Fruit fly (Drosophila melanogaster) whole organism, embryonic: ENCODE data around the gene CG2614.

Experiments
- CG10267 ChIP-seq: fragments of 200-800 bp; sonication (Bioruptor generic); optimal IDR thresholded peaks from 2 replicates; lab custom pipeline; 2018; ENCODE audit warnings: missing biosample characterization, mild to moderate bottlenecking, missing genetic modification characterization, moderate library complexity
- CG12299 ChIP-seq: fragments of 200-800 bp; sonication (Bioruptor generic); optimal IDR thresholded peaks from 2 replicates; lab custom pipeline; 2018; ENCODE audit warnings: missing biosample characterization, mild to moderate bottlenecking, missing genetic modification characterization
- CG12391 ChIP-seq: fragments of 200-800 bp; sonication (Bioruptor generic); optimal IDR thresholded peaks from 3 replicates; lab custom pipeline; 2018; ENCODE audit warnings: missing biosample characterization, mild to moderate bottlenecking, missing genetic modification characterization, moderate library complexity
- CG13775 ChIP-seq: fragments of 200-800 bp; sonication (Bioruptor generic); optimal IDR thresholded peaks from 3 replicates; lab custom pipeline; 2017; ENCODE audit warnings: missing biosample characterization, mild to moderate bottlenecking, missing genetic modification characterization
- CG14860 ChIP-seq: fragments of 200-800 bp; sonication (Bioruptor generic); IDR thresholded peaks from 3 replicates; pipeline ENCODE4 v1.3.6; 2022; ENCODE audit warnings: missing biosample characterization, missing genetic modification characterization; ENCODE audit not compliant: partially characterized antibody
- CG17568 ChIP-seq: fragments of 200-800 bp; sonication (Bioruptor generic); optimal IDR thresholded peaks from 2 replicates; lab custom pipeline; 2018; ENCODE audit warnings: missing biosample characterization, mild to moderate bottlenecking, missing genetic modification characterization, moderate library complexity
- CG18599 ChIP-seq: fragments of 200-800 bp; sonication (Bioruptor generic); optimal IDR thresholded peaks from 3 replicates; lab custom pipeline; 2017; ENCODE audit warnings: missing biosample characterization, missing genetic modification characterization, mild to moderate bottlenecking, moderate library complexity, missing genetic modification reagents
- CG2120 ChIP-seq: fragments of 200-800 bp; sonication (Bioruptor generic); optimal IDR thresholded peaks from 3 replicates; lab custom pipeline; 2016; ENCODE audit warnings: missing biosample characterization, missing genetic modification characterization
- CG2678 ChIP-seq: fragments of 200-800 bp; sonication (Bioruptor generic); optimal IDR thresholded peaks from 3 replicates; lab custom pipeline; 2019; ENCODE audit warnings: missing biosample characterization, mild to moderate bottlenecking, missing genetic modification characterization, moderate library complexity
- CG2712 ChIP-seq: fragments of 200-800 bp; optimal IDR thresholded peaks from 3 replicates; lab custom pipeline; 2019; ENCODE audit warnings: missing biosample characterization, mild to moderate bottlenecking, missing genetic modification characterization, moderate library complexity
- CG2889 ChIP-seq: fragments of 200-800 bp; sonication (Bioruptor generic); IDR thresholded peaks from 3 replicates; pipeline ENCODE4 v1.3.6; 2022; ENCODE audit warnings: missing biosample characterization, missing genetic modification characterization
- CG30403 ChIP-seq: fragments of 200-800 bp; sonication (Bioruptor generic); optimal IDR thresholded peaks from 3 replicates; lab custom pipeline; 2016; ENCODE audit warnings: missing biosample characterization, missing genetic modification characterization
- CG31441 ChIP-seq: fragments of 200-800 bp; sonication (Bioruptor generic); IDR thresholded peaks from 2 replicates; pipeline ENCODE4 v1.3.6; 2022; ENCODE audit warnings: missing biosample characterization, missing genetic modification characterization
- CG32772 ChIP-seq: fragments of 200-800 bp; sonication (Bioruptor generic); IDR thresholded peaks from 2 replicates; pipeline ENCODE4 v1.3.6; 2022; ENCODE audit warnings: missing biosample characterization, missing genetic modification characterization
- CG3995 ChIP-seq: fragments of 200-800 bp; sonication (Bioruptor generic); optimal IDR thresholded peaks from 3 replicates; lab custom pipeline; 2016; ENCODE audit warnings: missing biosample characterization, missing genetic modification characterization
- CG42726 ChIP-seq: fragments of 200-800 bp; sonication (Bioruptor generic); IDR thresholded peaks from 2 replicates; pipeline ENCODE4 v1.3.6; 2022; ENCODE audit warnings: missing biosample characterization, missing genetic modification characterization; ENCODE audit not compliant: partially characterized antibody
- CG4617 ChIP-seq: fragments of 200-800 bp; sonication (Bioruptor generic); optimal IDR thresholded peaks from 3 replicates; lab custom pipeline; 2016; ENCODE audit warnings: missing biosample characterization, missing genetic modification characterization, borderline replicate concordance
- CG6175 ChIP-seq: fragments of 200-800 bp; sonication (Bioruptor generic); IDR thresholded peaks from 3 replicates; pipeline ENCODE4 v1.3.6; 2022; ENCODE audit warnings: missing biosample characterization, missing genetic modification characterization
- CG6689 ChIP-seq: fragments of 200-800 bp; sonication (Bioruptor generic); IDR thresholded peaks from 2 replicates; pipeline ENCODE4 v1.3.6; 2022; ENCODE audit warnings: missing biosample characterization, missing genetic modification characterization
- CG7839 ChIP-seq: fragments of 200-800 bp; sonication (Bioruptor generic); optimal IDR thresholded peaks from 3 replicates; lab custom pipeline; 2018; ENCODE audit warnings: missing biosample characterization, mild to moderate bottlenecking, missing genetic modification characterization, moderate library complexity
- CG8924 ChIP-seq: fragments of 200-800 bp; optimal IDR thresholded peaks from 3 replicates; lab custom pipeline; 2019; ENCODE audit warnings: missing biosample characterization, mild to moderate bottlenecking, missing genetic modification characterization, moderate library complexity
- CG9727 ChIP-seq: fragments of 200-800 bp; sonication (Bioruptor generic); optimal IDR thresholded peaks from 3 replicates; lab custom pipeline; 2017; ENCODE audit warnings: missing biosample characterization, mild to moderate bottlenecking, missing genetic modification characterization
- Dref ChIP-seq: fragments of 200-800 bp; sonication (Bioruptor generic); IDR thresholded peaks from 2 replicates; pipeline ENCODE4 v1.3.6; 2022; ENCODE audit warnings: missing biosample characterization, missing genetic modification characterization
- HLHmδ ChIP-seq: fragments of 200-800 bp; sonication (Bioruptor generic); optimal IDR thresholded peaks from 2 replicates; lab custom pipeline; 2018; ENCODE audit warnings: missing biosample characterization, mild to moderate bottlenecking, missing genetic modification characterization, moderate library complexity
- Hr3 ChIP-seq: fragments of 200-800 bp; sonication (Bioruptor generic); optimal IDR thresholded peaks from 3 replicates; lab custom pipeline; 2016; ENCODE audit warnings: missing biosample characterization, missing genetic modification characterization
- Max ChIP-seq: fragments of 200-800 bp; sonication (Bioruptor generic); optimal IDR thresholded peaks from 2 replicates; lab custom pipeline; 2016; ENCODE audit warnings: missing biosample characterization, mild to moderate bottlenecking, missing genetic modification characterization
- Oli ChIP-seq: fragments of 200-800 bp; sonication (Bioruptor generic); optimal IDR thresholded peaks from 2 replicates; lab custom pipeline; 2018; ENCODE audit warnings: missing biosample characterization, mild to moderate bottlenecking, missing genetic modification characterization, moderate library complexity
- PHDP ChIP-seq: fragments of 200-800 bp; sonication (Bioruptor generic); optimal IDR thresholded peaks from 3 replicates; lab custom pipeline; 2018; ENCODE audit warnings: missing biosample characterization, mild to moderate bottlenecking, missing genetic modification characterization, moderate library complexity
- Pdp1 ChIP-seq, 2 experiments: fragments of 200-800 bp; sonication (Bioruptor generic); optimal IDR thresholded peaks; 3 replicates each; lab custom pipeline; 2016; ENCODE audit warnings: missing biosample characterization in 2 of 2, missing genetic modification characterization in 2 of 2, mild to moderate bottlenecking in 1 of 2, moderate library complexity in 1 of 2
- Scr ChIP-seq: fragments of 200-800 bp; sonication (Bioruptor generic); IDR thresholded peaks from 2 replicates; pipeline ENCODE4 v1.3.6; 2022; ENCODE audit warnings: missing biosample characterization, missing genetic modification characterization; ENCODE audit not compliant: partially characterized antibody
- Vsx1 ChIP-seq: fragments of 200-800 bp; sonication (Bioruptor generic); optimal IDR thresholded peaks from 2 replicates; lab custom pipeline; 2017; ENCODE audit warnings: missing biosample characterization, mild to moderate bottlenecking, missing genetic modification characterization, missing genetic modification reagents
- ato ChIP-seq: fragments of 200-800 bp; sonication (Bioruptor generic); IDR thresholded peaks from 2 replicates; pipeline ENCODE4 v1.3.6; 2022; ENCODE audit warnings: missing biosample characterization, missing genetic modification characterization; ENCODE audit not compliant: partially characterized antibody
- corto ChIP-seq: fragments of 200-800 bp; sonication (Bioruptor generic); optimal IDR thresholded peaks from 2 replicates; lab custom pipeline; 2016; ENCODE audit warnings: missing biosample characterization, mild to moderate bottlenecking, missing genetic modification characterization, moderate library complexity
- dmrt11E ChIP-seq: fragments of 200-800 bp; sonication (Bioruptor generic); optimal IDR thresholded peaks from 3 replicates; lab custom pipeline; 2018; ENCODE audit warnings: missing biosample characterization, mild to moderate bottlenecking, missing genetic modification characterization, moderate library complexity
- dysf ChIP-seq: fragments of 200-800 bp; sonication (Bioruptor generic); IDR thresholded peaks from 3 replicates; pipeline ENCODE4 v1.3.6; 2022; ENCODE audit warnings: missing biosample characterization, missing genetic modification characterization
- ems ChIP-seq: fragments of 200-800 bp; sonication (Bioruptor generic); optimal IDR thresholded peaks from 3 replicates; lab custom pipeline; 2016; ENCODE audit warnings: missing biosample characterization, missing genetic modification characterization
- fd96Cb ChIP-seq: fragments of 200-800 bp; sonication (Bioruptor generic); optimal IDR thresholded peaks from 2 replicates; lab custom pipeline; 2018; ENCODE audit warnings: missing biosample characterization, mild to moderate bottlenecking, missing genetic modification characterization, moderate library complexity
- gsb-n ChIP-seq: fragments of 200-800 bp; sonication (Bioruptor generic); optimal IDR thresholded peaks from 3 replicates; lab custom pipeline; 2018; ENCODE audit warnings: missing biosample characterization, mild to moderate bottlenecking, missing genetic modification characterization
- knrl ChIP-seq: fragments of 200-800 bp; sonication (Bioruptor generic); IDR thresholded peaks from 3 replicates; pipeline ENCODE4 v1.3.6; 2022; ENCODE audit warnings: missing biosample characterization, missing genetic modification characterization; ENCODE audit not compliant: partially characterized antibody
- lab ChIP-seq: fragments of 200-800 bp; sonication (Bioruptor generic); optimal IDR thresholded peaks from 3 replicates; lab custom pipeline; 2017; ENCODE audit warnings: missing biosample characterization, missing genetic modification characterization, mild to moderate bottlenecking, moderate library complexity, missing genetic modification reagents
- lbe ChIP-seq: fragments of 200-800 bp; sonication (Bioruptor generic); optimal IDR thresholded peaks from 2 replicates; lab custom pipeline; 2016; ENCODE audit warnings: missing biosample characterization, mild to moderate bottlenecking, missing genetic modification characterization
- nmo ChIP-seq: fragments of 200-800 bp; sonication (Bioruptor generic); optimal IDR thresholded peaks from 2 replicates; lab custom pipeline; 2018; ENCODE audit warnings: missing biosample characterization, mild to moderate bottlenecking, missing genetic modification characterization, moderate library complexity
- org-1 ChIP-seq: fragments of 200-800 bp; sonication (Bioruptor generic); optimal IDR thresholded peaks from 2 replicates; lab custom pipeline; 2017; ENCODE audit warnings: missing biosample characterization, missing genetic modification characterization
- row ChIP-seq: fragments of 200-800 bp; sonication (Bioruptor generic); IDR thresholded peaks from 3 replicates; pipeline ENCODE4 v1.3.6; 2022; ENCODE audit warnings: missing biosample characterization, missing genetic modification characterization
- stwl ChIP-seq: fragments of 200-800 bp; sonication (Bioruptor generic); optimal IDR thresholded peaks from 3 replicates; lab custom pipeline; 2018; ENCODE audit warnings: missing biosample characterization, mild to moderate bottlenecking, missing genetic modification characterization, moderate library complexity
- tin ChIP-seq: fragments of 200-800 bp; sonication (Bioruptor generic); optimal IDR thresholded peaks from 3 replicates; lab custom pipeline; 2016; ENCODE audit warnings: missing biosample characterization, missing genetic modification characterization
- tna ChIP-seq: fragments of 200-800 bp; sonication (Bioruptor generic); IDR thresholded peaks from 2 replicates; pipeline ENCODE4 v1.3.6; 2022; ENCODE audit warnings: missing biosample characterization, missing genetic modification characterization; ENCODE audit not compliant: partially characterized antibody
- vfl ChIP-seq: fragments of 200-800 bp; sonication (Bioruptor generic); optimal IDR thresholded peaks from 2 replicates; lab custom pipeline; 2016; ENCODE audit warnings: missing biosample characterization, missing genetic modification characterization
- zfh1 ChIP-seq: fragments of 200-800 bp; sonication (Bioruptor generic); IDR thresholded peaks from 3 replicates; pipeline ENCODE4 v1.3.6; 2022; ENCODE audit warnings: missing biosample characterization, missing genetic modification characterization

Gene CG2614

dm6 chr2L:20675875-20676274 lies 19.6 kb downstream of the CG2614 start, which contains the start of the genes CG31678 and IKKepsilon (continued):
- TF ChIP-seq lbe (GFP tag; lab: Kevin White, UChicago) (peak; percentile 40), CG30403 (GFP tag; lab: Kevin White, UChicago) (peak; percentile 51), CG3995 (peak; percentile 99), tna (GFP tag; lab: Robert Waterston, UW) (peak; percentile 94), Max (GFP tag; lab: Kevin White, UChicago) (peak; percentile 61), stwl (tag; lab: Kevin White, UChicago) (peak; percentile 63), fd96Cb (tag; lab: Kevin White, UChicago) (no peak), CG12299 (tag; lab: Kevin White, UChicago) (peak; percentile 21), CG17568 (no peak), CG6689 (GFP tag; lab: Robert Waterston, UW) (no peak), Oli (tag; lab: Kevin White, UChicago) (no peak), CG7839 (tag; lab: Kevin White, UChicago) (peak; percentile 37), HLHmδ (GFP tag; lab: Kevin White, UChicago) (no peak), CG2712 (tag; lab: Kevin White, UChicago) (peak; percentile 58), CG4617 (GFP tag; lab: Kevin White, UChicago) (peak; percentile 95), CG31441 (GFP tag; lab: Robert Waterston, UW) (peak; percentile 86), CG10267 (tag; lab: Kevin White, UChicago) (peak; percentile 47), corto (GFP tag; lab: Kevin White, UChicago) (no peak), nmo (GFP tag; lab: Kevin White, UChicago) (peak; percentile 66), CG32772 (GFP tag; lab: Robert Waterston, UW) (no peak), row (GFP tag; lab: Robert Waterston, UW) (peak; percentile 81), CG14860 (GFP tag; lab: Robert Waterston, UW) (peak; percentile 92), CG2889 (GFP tag; lab: Robert Waterston, UW) (peak; percentile 50; the same call in 1 of the 3 replicates), Hr3 (peak; percentile 34), PHDP (tag; lab: Kevin White, UChicago) (peak; percentile 30), CG8924 (tag; lab: Kevin White, UChicago) (peak; percentile 39), vfl (GFP tag; lab: Kevin White, UChicago) (no peak), ems (no peak), gsb-n (tag; lab: Kevin White, UChicago) (no peak), CG6175 (no peak), CG2678 (tag; lab: Kevin White, UChicago) (no peak), CG2120 (GFP tag; lab: Kevin White, UChicago) (peak; percentile 60), Dref (GFP tag; lab: Robert Waterston, UW) (peak; percentile 95), Vsx1 (GFP tag; lab: Kevin White, UChicago) (no peak), Scr (GFP tag; lab: Robert Waterston, UW) (peak; percentile 93), zfh1 (GFP tag; lab: Robert Waterston, UW) (peak; percentile 25; the same call in 1 of the 3 replicates), dmrt11E (tag; lab: Kevin White, UChicago) (peak; percentile 24), CG9727 (GFP tag; lab: Kevin White, UChicago) (peak; percentile 38), org-1 (no peak), lab (GFP tag; lab: Kevin White, UChicago) (peak; percentile 23), CG13775 (GFP tag; lab: Kevin White, UChicago) (peak; percentile 6), tin (GFP tag; lab: Kevin White, UChicago) (peak; percentile 9), ato (GFP tag; lab: Robert Waterston, UW) (peak; percentile 83), Pdp1 (GFP tag; optimal IDR thresholded peaks at IDR 0.05; lab: Kevin White, UChicago) (peak; percentile 11 to 13), CG12391 (tag; lab: Kevin White, UChicago) (peak; percentile 63), dysf (GFP tag; lab: Robert Waterston, UW) (no peak), CG18599 (GFP tag; lab: Kevin White, UChicago) (no peak), CG42726 (GFP tag; lab: Robert Waterston, UW) (peak; percentile 84), knrl (GFP tag; lab: Robert Waterston, UW) (peak; percentile 91)
